Worm (Caenorhabditis elegans): ENCODE data around the gene lgx-1.

DNA sequence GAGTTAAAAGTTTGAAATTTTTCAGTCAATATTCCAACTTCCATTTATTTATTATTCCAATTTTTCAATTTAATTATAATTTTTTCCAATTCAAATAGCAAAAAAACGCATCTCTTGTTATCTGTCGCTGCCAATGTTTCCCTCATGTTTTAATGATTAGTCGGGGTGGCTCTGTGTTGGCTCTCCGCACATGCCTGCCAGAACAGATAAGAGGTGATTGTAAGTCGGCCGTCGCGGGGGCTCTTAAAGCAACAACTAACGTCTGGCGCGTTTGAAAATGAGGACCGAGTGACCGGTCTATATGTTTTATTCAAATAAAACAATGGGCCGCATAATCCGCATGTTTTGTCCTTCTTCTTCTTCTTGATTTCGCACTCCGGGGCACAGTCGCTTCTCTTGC lies 62.0 kb downstream of the lgx-1 start:
- no peak for TF ChIP-seq unc-62 (GFP tag; optimal IDR thresholded peaks at IDR 0.05)
- TF ChIP-seq madf-8 (GFP tag; conservative IDR thresholded peaks at IDR 0.05), result no peak
- no peak for TF ChIP-seq ZK185.1 (tag; optimal IDR thresholded peaks at IDR 0.05; ENCODE audit: poor library complexity, severe bottlenecking)
- no peak for TF ChIP-seq attf-6 (GFP tag; IDR thresholded peaks at IDR 0.05)
- no peak for TF ChIP-seq snpc-4 (GFP tag; optimal IDR thresholded peaks at IDR 0.05)
- no peak for TF ChIP-seq snpc-4 (tag; optimal IDR thresholded peaks at IDR 0.05)
- TF ChIP-seq snpc-1.3 (tag; optimal IDR thresholded peaks at IDR 0.05; ENCODE audit: insufficient read depth), result no peak
- TF ChIP-seq let-526 (GFP tag; IDR thresholded peaks at IDR 0.05), result 0 out of 2 replicates have a peak, but pooled peaks have one; percentile 11
- no peak for TF ChIP-seq somi-1 (GFP tag; optimal IDR thresholded peaks at IDR 0.05)
- TF ChIP-seq egl-44 (GFP tag; IDR thresholded peaks at IDR 0.05), result no peak
- no peak for TF ChIP-seq egl-18 (GFP tag; IDR thresholded peaks at IDR 0.05)
